Worm (Caenorhabditis elegans): ENCODE data around the gene B0304.4.

The B0304.4 gene

ce11 chrII:4518300-4518907, 4.6 kb downstream of the B0304.4 start, which contains the start of gene hlh-1 (continued):
- TF ChIP-seq nhr-76 (tag; optimal IDR thresholded peaks at IDR 0.05) = no peak
- no peak for TF ChIP-seq ceh-90 (tag; optimal IDR thresholded peaks at IDR 0.05)
- peak; percentile 82 for TF ChIP-seq rnt-1 (tag; optimal IDR thresholded peaks at IDR 0.05)
- no peak for TF ChIP-seq nhr-84 (tag; optimal IDR thresholded peaks at IDR 0.05)
- TF ChIP-seq nhr-20 (tag; optimal IDR thresholded peaks at IDR 0.05) = peak; percentile 21
- TF ChIP-seq snu-23 (GFP tag; optimal IDR thresholded peaks at IDR 0.05) = peak; percentile 53

- no peak for TF ChIP-seq nhr-47 (tag; optimal IDR thresholded peaks at IDR 0.05)
- TF ChIP-seq lin-35 (GFP tag; optimal IDR thresholded peaks at IDR 0.05) = no peak
- no peak for TF ChIP-seq nhr-28 (tag; optimal IDR thresholded peaks at IDR 0.05)
- TF ChIP-seq lsy-2 (tag; optimal IDR thresholded peaks at IDR 0.05) = no peak
- no peak for TF ChIP-seq aly-2 (tag; optimal IDR thresholded peaks at IDR 0.05)
- TF ChIP-seq ama-1 (optimal IDR thresholded peaks at IDR 0.05) = no peak
- no peak for TF ChIP-seq blmp-1 (tag; optimal IDR thresholded peaks at IDR 0.05)
- TF ChIP-seq lir-3 (tag; optimal IDR thresholded peaks at IDR 0.05; ENCODE audit: poor library complexity) = no peak
- no peak for TF ChIP-seq nhr-237 (tag; optimal IDR thresholded peaks at IDR 0.05)
- TF ChIP-seq tlp-1 (tag; optimal IDR thresholded peaks at IDR 0.05) = no peak
- no peak for TF ChIP-seq Y116A8C.19 (tag; optimal IDR thresholded peaks at IDR 0.05; ENCODE audit: borderline replicate concordance)
Measured at ce11 chrII:4517254-4517653, 5.8 kb downstream of the B0304.4 start.

- peak; percentile 34 for TF ChIP-seq lin-14 (GFP tag; optimal IDR thresholded peaks at IDR 0.05)
- no peak for TF ChIP-seq mab-9 (GFP tag; IDR thresholded peaks at IDR 0.05)
- TF ChIP-seq efl-1 (optimal IDR thresholded peaks at IDR 0.05) = no peak
- TF ChIP-seq efl-1 (GFP tag; optimal IDR thresholded peaks at IDR 0.05 in 1 of 2) = peak in 1 of 2 experiments; percentile 63
- peak; percentile 17 for TF ChIP-seq rnt-1 (tag; optimal IDR thresholded peaks at IDR 0.05)
Measured at ce11 chrII:4516291-4516690, 6.7 kb downstream of the B0304.4 start.

- TF ChIP-seq blmp-1 (tag; optimal IDR thresholded peaks at IDR 0.05) (peak; percentile 4), lin-14 (GFP tag; optimal IDR thresholded peaks at IDR 0.05) (no peak)
Measured at ce11 chrII:4511911-4512310, 11.1 kb downstream of the B0304.4 start, which contains the start of gene cyp-23A1. TSS of gene cyp-23A1 (plus strand) at chrII:4512211.

- no peak for TF ChIP-seq lsy-2 (tag; optimal IDR thresholded peaks at IDR 0.05)
- peak; percentile 87 for TF ChIP-seq blmp-1 (tag; optimal IDR thresholded peaks at IDR 0.05)
- peak; percentile 9 for TF ChIP-seq lin-14 (GFP tag; optimal IDR thresholded peaks at IDR 0.05)
Measured at ce11 chrII:4510684-4511083, 12.3 kb downstream of the B0304.4 start.

- peak; percentile 19 for TF ChIP-seq nhr-20 (tag; optimal IDR thresholded peaks at IDR 0.05)
- TF ChIP-seq nhr-28 (tag; optimal IDR thresholded peaks at IDR 0.05) = no peak
- TF ChIP-seq efl-3 (GFP tag; optimal IDR thresholded peaks at IDR 0.05) = no peak
- peak in 1 of 2 experiments; percentile 28 for TF ChIP-seq lsy-2 (tag; optimal IDR thresholded peaks at IDR 0.05)
- peak; percentile 16 for TF ChIP-seq skn-1 (tag; optimal IDR thresholded peaks at IDR 0.05)
- peak; percentile 57 for TF ChIP-seq lin-14 (GFP tag; optimal IDR thresholded peaks at IDR 0.05)
- TF ChIP-seq hlh-4 (tag; optimal IDR thresholded peaks at IDR 0.05) = no peak
- TF ChIP-seq snu-23 (GFP tag; optimal IDR thresholded peaks at IDR 0.05) = peak; percentile 14
- TF ChIP-seq nhr-85 (tag) = no peak
- no peak for TF ChIP-seq hpl-2 (GFP tag; optimal IDR thresholded peaks at IDR 0.05)
- no peak for TF ChIP-seq vab-15 (tag; optimal IDR thresholded peaks at IDR 0.05)
- no peak for TF ChIP-seq pax-3 (tag; optimal IDR thresholded peaks at IDR 0.05)
- no peak for TF ChIP-seq tlp-1 (tag; optimal IDR thresholded peaks at IDR 0.05)
- TF ChIP-seq egl-13 (tag; optimal IDR thresholded peaks at IDR 0.05) = no peak
- TF ChIP-seq nhr-19 (GFP tag; conservative IDR thresholded peaks at IDR 0.05) = no peak
- no peak for TF ChIP-seq ceh-82 (tag; optimal IDR thresholded peaks at IDR 0.05)
- peak; percentile 71 for TF ChIP-seq blmp-1 (tag; optimal IDR thresholded peaks at IDR 0.05)
- TF ChIP-seq elt-2 (tag; optimal IDR thresholded peaks at IDR 0.05) = peak; percentile 56
- no peak for TF ChIP-seq aly-2 (tag; optimal IDR thresholded peaks at IDR 0.05)
- TF ChIP-seq elt-3 (tag; optimal IDR thresholded peaks at IDR 0.05) = peak in 1 of 6 experiments; percentile 77
- peak in 1 of 2 experiments; percentile 39 for TF ChIP-seq lin-35 (GFP tag; optimal IDR thresholded peaks at IDR 0.05)
- TF ChIP-seq egl-27 (tag; optimal IDR thresholded peaks at IDR 0.05) = no peak
- TF ChIP-seq efl-1 (optimal IDR thresholded peaks at IDR 0.05) = no peak
- no peak for TF ChIP-seq efl-1 (GFP tag; optimal IDR thresholded peaks at IDR 0.05 in 1 of 2)
- no peak for TF ChIP-seq mef-2 (tag; optimal IDR thresholded peaks at IDR 0.05)
- TF ChIP-seq aha-1 (tag; optimal IDR thresholded peaks at IDR 0.05) = no peak
Measured at ce11 chrII:4507669-4508068, 15.4 kb downstream of the B0304.4 start.

Measured in whole organism, L1 larva.